Worm (Caenorhabditis elegans): ENCODE measurements around the gene F38A1.13.

F38A1.13 gene

DNA sequence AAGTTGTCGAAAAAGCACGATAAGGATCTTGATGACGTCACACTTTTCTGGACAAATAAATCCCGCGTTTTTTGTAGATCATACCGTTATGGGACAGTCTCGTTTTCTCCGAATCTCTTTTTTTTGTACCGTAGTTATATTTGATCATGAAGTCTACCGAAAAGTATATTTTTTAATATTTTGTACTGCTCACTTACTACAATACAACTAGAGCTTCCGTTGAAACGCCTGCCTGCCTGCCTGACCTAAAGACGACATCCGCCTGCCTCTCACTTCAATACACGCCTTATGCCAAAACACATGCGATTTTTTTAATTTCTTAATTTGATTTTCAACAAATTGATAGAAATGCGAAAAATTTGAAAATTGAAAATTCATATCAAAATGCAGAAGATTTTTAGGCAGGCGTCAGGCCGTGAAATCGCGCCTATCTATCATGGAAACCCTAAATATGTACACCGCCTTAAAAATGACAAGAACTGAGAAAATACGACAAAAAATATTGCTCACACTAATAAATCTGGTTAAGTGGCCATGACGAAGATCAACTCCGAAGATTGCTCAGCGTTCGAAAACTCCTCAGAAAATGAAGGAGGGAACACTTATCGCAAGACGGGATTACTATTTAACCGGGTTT is 39.3 kb upstream of the F38A1.13 start, which contains the start of gene W09G12.8:
W09G12.8 (plus strand) TSS at position 587 of the 637 bp plus-strand sequence.
- TF ChIP-seq ceh-2 (tag; optimal IDR thresholded peaks at IDR 0.05) = no peak
- TF ChIP-seq sox-4 (tag; optimal IDR thresholded peaks at IDR 0.05) = no peak
- TF ChIP-seq ama-1 (optimal IDR thresholded peaks at IDR 0.05) = no peak
- TF ChIP-seq lin-11 (tag; optimal IDR thresholded peaks at IDR 0.05) = no peak
- TF ChIP-seq odd-2 (tag; optimal IDR thresholded peaks at IDR 0.05) = no peak
- no peak for TF ChIP-seq elt-4 (tag; optimal IDR thresholded peaks at IDR 0.05)
- no peak for TF ChIP-seq pax-1 (tag; optimal IDR thresholded peaks at IDR 0.05)
- no peak for TF ChIP-seq zip-5 (tag; optimal IDR thresholded peaks at IDR 0.05)
- TF ChIP-seq fkh-10 (GFP tag; optimal IDR thresholded peaks at IDR 0.05) = no peak
- TF ChIP-seq pha-2 (tag; optimal IDR thresholded peaks at IDR 0.05) = no peak
- no peak for TF ChIP-seq fkh-6 (tag; optimal IDR thresholded peaks at IDR 0.05)
- no peak for TF ChIP-seq T23F11.4 (GFP tag; optimal IDR thresholded peaks at IDR 0.05)
- TF ChIP-seq ref-2 (tag; optimal IDR thresholded peaks at IDR 0.05) = no peak
- TF ChIP-seq nhr-232 (tag; optimal IDR thresholded peaks at IDR 0.05) = no peak
- no peak for TF ChIP-seq tbx-2 (tag; optimal IDR thresholded peaks at IDR 0.05)
- TF ChIP-seq che-1 (tag; optimal IDR thresholded peaks at IDR 0.05) = no peak

DNA sequence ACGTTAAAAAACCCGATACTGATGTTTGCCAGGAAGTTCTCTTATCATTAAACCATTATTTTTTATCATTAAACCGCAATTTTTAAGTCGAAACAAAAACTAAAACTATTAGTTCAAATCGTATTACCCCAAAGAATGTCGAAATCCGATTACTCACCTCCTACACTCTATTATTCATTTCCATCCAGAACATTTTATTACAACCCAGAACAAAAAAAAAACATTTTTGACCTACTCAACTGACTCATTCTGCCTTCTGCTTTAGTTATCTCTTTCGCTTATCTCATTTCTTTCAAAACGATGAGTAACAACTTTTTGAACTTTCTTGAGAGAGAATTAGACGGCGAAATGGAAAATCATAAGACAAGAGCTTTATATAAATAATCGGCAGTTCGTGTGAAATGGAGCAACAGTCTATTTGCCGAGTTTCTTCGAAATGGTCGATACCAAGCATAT is 36.3 kb upstream of the F38A1.13 start, which contains the start of gene W09G12.7:
W09G12.7 (plus strand) TSS at position 406 of the 456 bp plus-strand sequence.
- TF ChIP-seq fkh-10 (GFP tag; optimal IDR thresholded peaks at IDR 0.05) (no peak), dmd-4 (tag; optimal IDR thresholded peaks at IDR 0.05; ENCODE audit: borderline replicate concordance) (no peak), elt-4 (tag; optimal IDR thresholded peaks at IDR 0.05) (no peak), pag-3 (tag; optimal IDR thresholded peaks at IDR 0.05; ENCODE audit: borderline replicate concordance) (no peak)

DNA sequence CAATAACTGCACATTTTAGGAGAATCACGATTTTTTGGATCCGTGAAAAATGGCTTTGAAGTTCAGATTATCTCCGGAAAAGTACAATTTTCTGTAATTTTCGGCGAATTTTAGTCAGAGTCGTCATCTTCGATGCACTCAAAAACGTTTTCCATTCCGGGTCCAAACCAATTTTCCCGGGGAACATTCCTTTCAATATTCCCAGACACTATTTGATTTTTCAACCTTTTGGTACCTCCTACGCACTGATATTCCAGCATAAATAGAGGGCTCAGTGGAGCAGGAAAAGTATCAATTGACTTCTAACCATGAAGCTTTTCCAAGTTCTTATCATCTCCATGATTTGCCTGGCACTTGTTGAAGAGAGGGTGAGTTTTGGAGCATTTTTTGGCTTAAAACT is 33.4 kb upstream of the F38A1.13 start, which contains the start of gene W09G12.6:
W09G12.6 (plus strand) TSS at position 301 of the 400 bp plus-strand sequence.
- TF ChIP-seq nhr-232 (tag; optimal IDR thresholded peaks at IDR 0.05) = no peak
- no peak for TF ChIP-seq sdc-2 (tag; optimal IDR thresholded peaks at IDR 0.05)
- TF ChIP-seq ceh-30 (tag; optimal IDR thresholded peaks at IDR 0.05) = no peak
- no peak for TF ChIP-seq C38D4.7 (GFP tag; optimal IDR thresholded peaks at IDR 0.05)
- no peak for TF ChIP-seq ceh-24 (tag; optimal IDR thresholded peaks at IDR 0.05)
- TF ChIP-seq T23F11.4 (GFP tag; optimal IDR thresholded peaks at IDR 0.05) = no peak
- no peak for TF ChIP-seq che-1 (tag; optimal IDR thresholded peaks at IDR 0.05)
- no peak for TF ChIP-seq fkh-10 (GFP tag; optimal IDR thresholded peaks at IDR 0.05)
- no peak for TF ChIP-seq ttx-3 (tag; optimal IDR thresholded peaks at IDR 0.05)
- TF ChIP-seq eyg-1 (tag; optimal IDR thresholded peaks at IDR 0.05) = no peak
- TF ChIP-seq unc-86 (tag; optimal IDR thresholded peaks at IDR 0.05) = no peak

DNA sequence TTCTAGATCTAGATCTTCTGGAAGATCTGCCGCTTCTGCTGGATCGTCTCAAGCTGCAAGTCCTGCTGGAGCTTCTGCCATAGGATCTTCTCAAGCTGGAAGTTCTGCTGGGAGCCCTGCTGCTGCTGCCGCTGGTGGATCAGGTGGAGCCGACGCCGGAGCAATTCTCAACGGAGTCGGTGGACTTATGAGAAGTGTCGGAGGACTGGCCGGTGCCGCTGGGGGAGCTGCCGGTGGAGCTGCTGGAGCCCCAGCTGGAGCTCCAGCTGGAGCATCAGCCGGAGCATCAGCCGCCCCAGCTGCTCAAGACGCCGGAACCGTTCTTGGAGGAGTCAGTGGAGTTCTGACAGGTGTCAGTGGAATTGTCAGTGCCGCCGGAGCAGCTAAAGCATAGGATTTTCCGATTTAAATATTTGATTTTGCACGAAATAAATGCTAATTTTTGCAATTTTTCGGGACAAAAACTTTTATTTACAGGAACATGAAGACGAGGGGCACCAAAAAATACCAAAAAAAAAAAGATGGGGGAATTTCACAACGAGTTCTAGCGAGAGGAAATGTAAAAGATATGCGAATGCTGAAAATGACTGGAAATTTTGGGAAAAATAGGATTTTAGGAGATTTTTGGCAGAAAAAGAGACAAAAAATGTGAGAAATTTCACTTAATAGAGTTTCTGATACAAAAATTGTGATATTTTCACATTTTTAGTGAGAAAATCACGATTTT is 32.4 kb upstream of the F38A1.13 start:
- no peak for TF ChIP-seq fkh-10 (GFP tag; optimal IDR thresholded peaks at IDR 0.05)
- no peak for TF ChIP-seq fkh-6 (tag; optimal IDR thresholded peaks at IDR 0.05)
- no peak for TF ChIP-seq ceh-19 (GFP tag; optimal IDR thresholded peaks at IDR 0.05)
- TF ChIP-seq pqm-1 (tag; optimal IDR thresholded peaks at IDR 0.05) = no peak
- no peak for TF ChIP-seq ama-1 (optimal IDR thresholded peaks at IDR 0.05)
- no peak for TF ChIP-seq T23F11.4 (GFP tag; optimal IDR thresholded peaks at IDR 0.05)
- TF ChIP-seq ztf-16 (tag; optimal IDR thresholded peaks at IDR 0.05) = no peak
- TF ChIP-seq unc-3 (GFP tag; conservative IDR thresholded peaks at IDR 0.05) = no peak
- TF ChIP-seq unc-3 (tag; optimal IDR thresholded peaks at IDR 0.05) = no peak
- no peak for TF ChIP-seq sox-2 (GFP tag; IDR thresholded peaks at IDR 0.05)
- TF ChIP-seq pat-9 (tag; optimal IDR thresholded peaks at IDR 0.05) = no peak
- TF ChIP-seq ceh-31 (tag; optimal IDR thresholded peaks at IDR 0.05) = no peak
- TF ChIP-seq pha-4 (tag; optimal IDR thresholded peaks at IDR 0.05) = no peak
- no peak for TF ChIP-seq ceh-18 (tag; optimal IDR thresholded peaks at IDR 0.05)
- no peak for TF ChIP-seq madf-2 (tag; optimal IDR thresholded peaks at IDR 0.05)
- TF ChIP-seq syd-9 (tag; optimal IDR thresholded peaks at IDR 0.05) = no peak
- no peak for TF ChIP-seq che-1 (tag; optimal IDR thresholded peaks at IDR 0.05)
- TF ChIP-seq F13H6.1 (tag; optimal IDR thresholded peaks at IDR 0.05) = no peak

All from whole organism, late embryonic.